Worm (Caenorhabditis elegans): Measurements from ENCODE around the gene hrg-6.
A peak's percentile ranks its signal among the peaks of the same experiment; 100 is the strongest.

hrg-6 gene

ce11 chrIV:11006383-11006782 is 26.0 kb upstream of the hrg-6 start:
- TF ChIP-seq lsy-2 (tag; optimal IDR thresholded peaks at IDR 0.05) (peak in 1 of 2 experiments; percentile 6), blmp-1 (tag; optimal IDR thresholded peaks at IDR 0.05; ENCODE audit: insufficient read depth) (no peak)

ce11 chrIV:11006868-11007267 is 25.5 kb upstream of the hrg-6 start:
- no peak for TF ChIP-seq crh-2 (tag; optimal IDR thresholded peaks at IDR 0.05)
- TF ChIP-seq sma-9 (GFP tag; optimal IDR thresholded peaks at IDR 0.05): no peak
- TF ChIP-seq sma-9 (tag; optimal IDR thresholded peaks at IDR 0.05): no peak
- TF ChIP-seq lin-39 (tag; optimal IDR thresholded peaks at IDR 0.05): no peak
- TF ChIP-seq fos-1 (tag; optimal IDR thresholded peaks at IDR 0.05): peak; percentile 64

ce11 chrIV:11008255-11008654 is 24.1 kb upstream of the hrg-6 start:
- TF ChIP-seq sma-9 (GFP tag; optimal IDR thresholded peaks at IDR 0.05) (peak; percentile 24), sma-9 (tag; optimal IDR thresholded peaks at IDR 0.05) (no peak), mdl-1 (tag; optimal IDR thresholded peaks at IDR 0.05) (no peak), nhr-12 (tag; optimal IDR thresholded peaks at IDR 0.05) (no peak), nhr-25 (tag; optimal IDR thresholded peaks at IDR 0.05) (peak; percentile 66), peb-1 (tag; optimal IDR thresholded peaks at IDR 0.05) (no peak), sem-4 (tag; optimal IDR thresholded peaks at IDR 0.05) (no peak), snpc-4 (tag; optimal IDR thresholded peaks at IDR 0.05) (no peak), ztf-1 (GFP tag; conservative IDR thresholded peaks at IDR 0.05) (no peak), gmeb-1 (tag; optimal IDR thresholded peaks at IDR 0.05) (no peak), crh-2 (tag; optimal IDR thresholded peaks at IDR 0.05) (peak; percentile 33), nhr-11 (tag; optimal IDR thresholded peaks at IDR 0.05) (no peak), dmd-4 (tag; optimal IDR thresholded peaks at IDR 0.05) (no peak), nhr-6 (tag; optimal IDR thresholded peaks at IDR 0.05) (no peak), zag-1 (tag; optimal IDR thresholded peaks at IDR 0.05) (no peak), sma-3 (GFP tag; optimal IDR thresholded peaks at IDR 0.05) (peak; percentile 48), nhr-129 (tag; optimal IDR thresholded peaks at IDR 0.05) (peak; percentile 75), ceh-16 (tag; optimal IDR thresholded peaks at IDR 0.05) (no peak), unc-39 (tag; optimal IDR thresholded peaks at IDR 0.05) (no peak), ceh-82 (tag; optimal IDR thresholded peaks at IDR 0.05) (no peak), mbf-1 (tag; optimal IDR thresholded peaks at IDR 0.05) (no peak), R02D3.7 (tag; optimal IDR thresholded peaks at IDR 0.05) (no peak), ZK546.5 (tag; optimal IDR thresholded peaks at IDR 0.05) (no peak), fos-1 (tag; optimal IDR thresholded peaks at IDR 0.05) (peak; percentile 78), nhr-237 (tag; optimal IDR thresholded peaks at IDR 0.05) (no peak), alr-1 (tag; optimal IDR thresholded peaks at IDR 0.05) (no peak), unc-55 (GFP tag; optimal IDR thresholded peaks at IDR 0.05) (no peak), nhr-77 (tag; optimal IDR thresholded peaks at IDR 0.05) (no peak), lin-11 (tag; optimal IDR thresholded peaks at IDR 0.05) (no peak), lin-39 (tag; optimal IDR thresholded peaks at IDR 0.05) (no peak), Y55F3AM.14 (GFP tag; optimal IDR thresholded peaks at IDR 0.05) (no peak), ama-1 (optimal IDR thresholded peaks at IDR 0.05) (no peak), nhr-10 (tag; optimal IDR thresholded peaks at IDR 0.05) (no peak), unc-62 (GFP tag; optimal IDR thresholded peaks at IDR 0.05) (no peak), F13H6.1 (tag; optimal IDR thresholded peaks at IDR 0.05) (peak; percentile 1), elt-3 (tag; optimal IDR thresholded peaks at IDR 0.05) (no peak), nhr-21 (tag; optimal IDR thresholded peaks at IDR 0.05) (peak; percentile 32), lsy-2 (tag; optimal IDR thresholded peaks at IDR 0.05) (no peak), elt-1 (tag; optimal IDR thresholded peaks at IDR 0.05) (no peak), blmp-1 (tag; optimal IDR thresholded peaks at IDR 0.05; ENCODE audit: insufficient read depth) (peak; percentile 89), skn-1 (tag; optimal IDR thresholded peaks at IDR 0.05) (no peak), lin-13 (GFP tag; optimal IDR thresholded peaks at IDR 0.05) (no peak), ztf-4 (tag; optimal IDR thresholded peaks at IDR 0.05) (no peak), egl-27 (tag; optimal IDR thresholded peaks at IDR 0.05) (no peak), mab-5 (tag; optimal IDR thresholded peaks at IDR 0.05) (no peak), nhr-23 (tag; optimal IDR thresholded peaks at IDR 0.05) (no peak), C34F6.9 (tag; optimal IDR thresholded peaks at IDR 0.05) (peak; percentile 2), aly-2 (tag; optimal IDR thresholded peaks at IDR 0.05) (no peak)

All from whole organism, L2 larva.